Fruit fly (Drosophila melanogaster) whole organism, larva: ENCODE data around the gene Ipp.
A peak's percentile ranks its signal among the peaks of the same experiment; 100 is the strongest.

ENCODE experiments used
- noc ChIP-seq: fragments of 200-800 bp; sonication (Bioruptor generic); optimal IDR thresholded peaks from 3 replicates; lab custom pipeline; 2019; ENCODE audit warnings: missing biosample characterization, mild to moderate bottlenecking, missing genetic modification characterization, moderate library complexity

Gene Ipp

DNA sequence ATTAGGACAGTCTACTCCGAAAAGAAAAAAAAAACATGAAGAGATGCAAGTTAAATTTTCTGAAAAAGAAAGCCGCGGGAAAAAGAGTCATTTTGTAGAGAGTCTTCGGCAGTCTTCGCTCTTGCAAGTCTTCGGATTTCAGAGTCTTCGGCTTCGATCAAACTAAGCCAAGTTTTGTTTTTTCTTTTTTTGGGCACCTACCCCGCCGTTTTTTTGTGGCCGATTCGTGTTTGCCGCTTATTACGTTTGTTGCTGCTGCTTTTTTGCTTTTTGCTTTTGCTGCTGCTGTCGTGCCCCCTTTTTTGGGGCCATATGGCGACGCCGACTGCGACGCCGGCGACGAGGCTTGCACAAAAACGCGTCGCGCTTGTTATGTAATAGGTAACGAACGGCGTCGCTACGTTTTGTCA, 33.5 kb downstream of the Ipp start:
- TF ChIP-seq noc, result no peak

DNA sequence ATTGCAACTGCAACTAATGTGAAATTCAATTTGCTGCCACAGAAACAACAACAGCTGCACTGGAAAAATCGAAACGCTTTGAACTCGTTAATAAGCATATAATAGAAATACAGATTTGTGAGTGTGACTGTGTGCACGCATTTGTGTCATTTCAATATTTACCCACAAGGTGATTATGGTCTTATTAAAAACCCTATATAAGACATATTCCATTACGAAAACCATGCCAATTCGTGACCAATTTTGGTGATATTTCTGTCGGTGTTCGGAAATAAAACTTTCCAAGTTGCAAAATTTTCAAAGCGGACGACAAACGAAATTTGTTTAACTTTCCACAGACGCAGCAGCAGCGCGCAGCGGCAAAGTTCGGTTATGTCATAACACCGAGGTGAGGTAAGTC, 36.8 kb downstream of the Ipp start:
- no peak for TF ChIP-seq noc

DNA sequence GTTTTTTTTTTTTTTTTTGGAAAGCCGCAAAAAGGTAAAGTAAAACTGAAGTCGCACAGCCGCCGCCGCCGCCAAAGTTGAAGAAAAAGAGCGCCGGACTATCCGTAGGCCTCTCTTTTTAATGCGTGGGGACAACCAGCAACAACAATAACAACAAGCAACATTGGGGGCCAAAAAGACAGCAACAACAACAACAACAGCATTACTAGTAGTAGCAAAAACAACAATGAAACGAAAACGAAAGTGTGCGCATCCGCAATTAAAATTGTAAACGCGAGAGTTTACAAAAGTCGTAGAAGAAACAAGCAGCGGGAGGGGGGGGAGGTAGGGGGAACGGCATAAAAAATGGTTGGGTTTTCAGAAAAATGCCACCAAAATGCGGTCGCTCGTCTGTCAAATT, 37.3 kb downstream of the Ipp start:
- TF ChIP-seq noc, result no peak

DNA sequence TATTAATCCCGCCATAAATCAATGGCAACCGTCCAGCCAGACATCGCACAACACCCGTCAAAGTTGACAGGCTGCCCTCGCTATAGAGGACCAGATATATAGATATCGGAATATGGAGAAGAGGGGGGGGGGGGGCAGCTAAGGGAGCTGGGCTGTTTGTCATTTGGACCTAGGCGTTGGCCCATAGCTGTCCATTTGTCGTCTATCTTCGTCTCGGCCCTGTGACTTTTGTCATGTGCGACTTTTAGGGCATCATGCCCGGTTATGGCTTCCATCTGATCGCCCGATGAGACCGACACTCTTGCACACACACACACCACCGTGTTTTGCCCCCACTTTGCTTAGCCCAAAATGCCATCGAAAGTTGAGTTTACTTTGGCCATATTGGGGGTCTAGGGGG, 39.2 kb downstream of the Ipp start:
- TF ChIP-seq noc, result no peak

DNA sequence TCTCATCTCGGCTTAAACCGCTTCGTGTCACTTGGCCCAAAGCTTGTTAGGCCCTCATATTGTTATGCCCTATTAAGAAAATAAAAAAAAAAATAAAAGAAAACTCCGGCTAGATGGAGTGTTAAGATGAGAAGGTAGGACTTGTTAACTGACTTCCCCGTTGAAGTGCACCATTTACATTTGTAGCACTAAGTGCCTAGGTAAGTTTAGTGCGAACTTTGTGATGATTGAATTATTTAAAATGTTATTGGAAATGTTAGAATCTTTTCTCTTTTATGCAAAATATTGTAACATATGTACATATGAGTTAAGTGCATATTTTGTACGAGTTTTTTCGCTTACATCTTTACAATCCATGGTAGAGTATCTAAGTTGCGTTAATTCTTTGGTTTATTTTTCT, 39.6 kb downstream of the Ipp start:
- no peak for TF ChIP-seq noc

DNA sequence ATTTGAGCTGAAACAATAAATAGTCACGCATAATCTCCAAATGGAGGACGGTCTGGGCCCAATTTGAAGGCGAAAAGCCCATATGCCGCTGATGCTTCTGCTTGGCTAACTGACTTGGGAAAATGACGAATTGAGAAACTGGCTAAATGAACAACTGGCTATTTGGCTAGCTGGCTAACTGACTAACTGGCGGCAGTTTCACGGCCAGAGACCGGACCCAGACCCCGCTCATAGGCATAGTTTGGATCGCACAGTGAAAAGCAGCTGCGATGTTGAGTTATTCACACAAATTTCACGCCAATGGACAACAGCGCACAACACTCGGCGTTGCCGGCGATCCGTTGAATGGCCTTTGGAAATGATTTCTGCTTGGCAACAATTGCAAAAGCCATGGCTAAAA, 40.0 kb downstream of the Ipp start:
- no peak for TF ChIP-seq noc

DNA sequence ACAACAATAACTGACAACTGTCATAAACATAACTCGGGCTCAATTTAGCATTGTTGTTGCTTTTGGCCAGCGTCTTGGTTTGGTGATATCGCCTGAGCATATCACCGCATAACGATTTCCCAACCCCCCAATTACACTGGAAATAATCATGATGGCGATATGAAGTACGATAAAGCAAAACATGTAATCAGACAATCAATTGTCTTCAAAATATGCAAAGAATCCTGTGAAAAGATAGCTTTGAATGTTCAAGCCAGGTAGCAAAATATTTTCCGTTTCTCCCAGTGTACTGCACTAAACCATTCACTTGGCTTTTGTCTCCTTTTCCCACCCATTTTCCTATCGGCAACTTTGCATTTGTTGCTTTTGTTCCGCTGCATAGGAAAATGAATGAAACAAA, 40.9 kb downstream of the Ipp start:
- TF ChIP-seq noc, result no peak

DNA sequence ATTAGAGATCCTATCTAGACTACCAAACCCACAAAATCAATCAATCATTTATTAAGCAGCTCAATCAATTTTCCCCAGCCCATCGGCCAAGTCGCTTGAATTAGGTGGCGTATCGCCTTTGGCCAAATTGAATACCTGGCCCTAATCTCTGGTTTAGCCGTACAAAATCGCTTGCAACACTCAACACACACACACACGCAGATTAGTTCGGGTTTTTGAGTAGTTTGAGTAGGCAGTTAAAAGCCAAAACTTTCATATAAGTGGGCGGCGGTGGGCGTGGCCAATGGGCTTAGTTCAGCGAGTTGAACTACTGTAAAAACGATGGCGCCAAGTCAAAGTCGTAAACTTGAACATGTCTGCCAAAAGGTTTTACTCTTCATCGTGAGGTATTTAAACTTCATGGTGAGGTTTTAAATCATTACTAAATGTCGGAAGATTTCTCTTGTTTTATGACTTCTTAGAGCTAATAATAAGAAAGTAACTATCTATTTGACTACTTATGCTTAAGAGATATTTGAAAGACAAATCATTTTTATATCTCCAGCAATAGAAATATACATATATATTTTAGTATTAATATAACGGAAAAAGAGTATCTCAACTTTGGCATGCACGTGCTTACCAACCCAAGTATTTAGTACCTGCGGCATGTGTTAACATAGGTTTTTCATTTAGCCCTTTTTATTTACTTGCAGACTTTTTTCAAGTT, 42.8 kb downstream of the Ipp start:
- TF ChIP-seq noc, result no peak

DNA sequence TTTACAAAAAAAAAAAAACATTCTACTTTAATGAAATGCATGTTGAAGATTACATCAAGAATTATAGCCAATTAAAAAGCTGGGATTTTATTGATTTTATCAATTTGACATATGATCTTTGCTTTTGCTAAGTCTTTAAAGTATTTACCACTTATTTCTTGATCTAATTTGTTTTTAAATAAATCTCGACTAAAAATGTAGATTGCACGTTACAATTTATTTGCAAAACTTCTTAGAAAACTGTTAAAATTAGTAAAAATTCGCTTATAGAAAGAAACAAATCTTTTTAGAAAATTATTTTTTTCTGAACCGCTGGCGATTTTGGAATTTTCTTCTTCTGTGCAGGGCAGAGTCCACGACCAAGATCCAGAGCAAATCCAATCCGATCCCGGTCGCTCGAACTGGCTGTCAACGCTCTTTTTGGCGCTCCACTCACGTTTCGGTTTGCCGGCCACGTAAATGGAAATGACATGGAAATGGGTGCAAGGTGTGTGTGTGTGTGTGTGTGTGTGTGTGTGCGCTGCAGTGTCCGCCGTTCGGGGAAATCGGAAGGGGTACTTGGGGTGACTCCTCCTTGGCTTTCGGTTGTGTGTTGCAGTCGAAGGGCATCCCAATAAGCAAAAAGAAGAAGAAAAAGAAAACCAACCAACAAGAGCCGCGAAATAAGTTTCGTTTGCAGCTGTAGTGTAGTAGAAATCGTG, 43.7 kb downstream of the Ipp start:
- no peak for TF ChIP-seq noc

DNA sequence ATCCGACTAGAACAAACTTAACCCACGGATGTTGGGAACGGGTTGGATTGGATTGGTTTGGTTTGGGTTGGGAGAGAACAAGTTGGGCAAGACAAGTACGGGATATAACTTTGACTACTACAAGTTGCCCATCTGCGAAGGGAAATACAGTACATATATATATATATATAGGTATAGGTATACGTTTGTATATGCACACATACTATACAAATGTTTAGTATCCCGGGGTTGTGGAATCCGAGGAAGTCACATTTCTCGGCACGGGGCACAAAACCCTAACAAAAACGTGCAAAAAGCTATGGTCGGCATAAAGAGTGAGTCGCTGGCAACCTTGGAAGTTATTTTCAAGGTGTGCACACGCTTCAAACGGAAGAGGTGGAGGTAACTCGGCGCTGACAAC, 45.3 kb downstream of the Ipp start:
- TF ChIP-seq noc, result no peak

DNA sequence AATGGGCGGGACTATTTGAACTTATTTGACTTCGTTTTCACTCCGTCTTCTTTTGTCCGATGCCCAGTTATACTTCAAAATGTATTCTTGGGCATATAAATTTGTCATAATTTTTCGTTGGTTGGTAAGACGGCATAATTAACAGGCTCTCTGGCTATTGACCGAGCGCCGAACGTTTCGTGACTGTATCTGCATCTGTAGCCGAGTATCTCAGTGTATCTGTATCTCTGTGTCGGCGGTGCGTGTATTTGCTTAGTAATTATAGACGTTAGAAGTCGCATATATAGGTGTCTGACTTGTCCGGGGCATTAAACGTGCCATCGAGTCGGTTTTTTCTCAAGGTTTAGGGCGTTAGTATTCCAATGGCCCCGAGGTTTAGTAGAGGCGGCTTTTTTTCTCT, 46.6 kb downstream of the Ipp start:
- TF ChIP-seq noc, result peak; percentile 37

DNA sequence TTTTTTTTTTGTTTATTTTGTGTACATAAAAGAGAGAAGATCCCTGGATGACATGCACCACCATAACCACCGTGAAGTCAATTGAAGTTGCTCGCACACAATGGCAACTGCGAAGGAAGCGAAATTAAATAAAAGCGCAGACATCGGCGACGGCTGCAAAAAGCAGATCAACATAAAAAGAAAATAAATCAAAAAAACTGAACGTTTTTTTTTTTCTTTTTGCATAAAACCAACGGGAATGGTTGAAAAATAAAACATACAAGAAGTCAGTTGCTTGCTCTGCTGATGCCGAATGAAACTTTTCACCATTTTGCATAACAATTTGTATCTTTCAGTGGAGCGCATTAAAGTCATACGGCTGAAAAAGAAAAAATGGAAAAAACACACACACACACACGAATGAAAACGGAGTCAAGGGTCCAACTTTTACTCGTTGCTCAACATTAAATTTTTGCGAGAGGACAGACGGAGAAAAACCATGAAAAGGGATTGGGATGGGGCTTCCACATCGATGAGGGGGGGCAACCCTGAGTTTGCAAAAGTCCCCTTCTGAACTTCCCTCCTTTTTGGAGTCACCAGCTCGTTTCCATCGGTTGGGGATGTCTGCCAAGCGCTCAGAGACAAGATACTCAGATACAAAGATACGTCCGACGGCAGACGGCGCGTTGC, 47.8 kb downstream of the Ipp start:
- TF ChIP-seq noc, result no peak

DNA sequence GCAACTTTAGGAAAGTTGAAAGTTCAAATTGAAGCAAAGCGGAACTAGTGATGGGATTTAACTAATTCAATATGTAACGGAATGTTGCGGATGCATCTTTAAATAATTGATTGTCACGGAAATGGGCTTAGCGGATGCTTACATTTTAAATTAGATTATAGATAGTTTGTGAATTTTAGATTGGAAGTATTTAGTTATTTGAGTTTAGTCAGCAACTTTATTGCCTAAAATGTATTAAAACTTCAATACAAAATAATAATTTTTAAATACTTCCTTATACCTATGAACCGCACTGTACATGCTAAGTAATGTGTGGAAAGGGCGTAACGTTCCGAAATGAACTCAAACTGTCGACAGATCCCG, 48.3 kb downstream of the Ipp start:
- TF ChIP-seq noc, result no peak

DNA sequence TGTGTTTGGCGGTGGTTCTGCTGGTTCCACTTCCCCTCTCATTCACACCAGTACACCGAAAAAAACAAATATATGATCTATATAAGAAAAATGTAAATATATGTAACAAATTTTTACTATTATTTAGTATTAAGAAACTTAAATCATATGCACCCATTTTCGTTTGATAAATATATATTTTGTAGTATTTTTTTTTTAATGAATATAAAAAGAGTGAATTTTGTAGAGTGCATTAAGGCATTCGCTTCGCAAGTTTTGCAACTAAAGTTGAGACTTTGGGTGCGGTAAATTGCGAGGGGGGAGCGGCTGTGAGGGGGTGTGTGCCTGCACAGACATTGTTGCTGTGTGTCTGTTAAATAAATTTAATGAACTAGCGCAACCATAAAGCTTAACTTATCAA, 49.0 kb downstream of the Ipp start:
- no peak for TF ChIP-seq noc

DNA sequence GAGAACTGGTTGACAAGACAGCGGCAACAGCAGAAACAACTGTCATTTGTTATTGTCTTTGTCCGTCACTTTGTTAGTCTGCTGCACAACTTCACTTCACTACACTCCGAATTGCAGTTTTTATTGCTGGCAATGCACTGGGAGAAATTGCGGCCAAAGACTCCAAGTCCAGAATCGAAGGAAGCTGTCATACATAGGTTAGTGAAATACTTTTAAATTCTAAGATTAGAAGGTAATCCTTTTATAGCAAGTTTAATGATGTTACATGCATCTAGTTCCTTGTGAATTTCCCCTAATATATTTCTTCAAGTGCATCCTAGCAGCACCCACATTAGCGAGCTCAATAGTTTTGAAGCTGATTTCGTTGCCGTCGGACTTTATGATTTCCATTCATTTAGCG, 50.3 kb downstream of the Ipp start:
- no peak for TF ChIP-seq noc

DNA sequence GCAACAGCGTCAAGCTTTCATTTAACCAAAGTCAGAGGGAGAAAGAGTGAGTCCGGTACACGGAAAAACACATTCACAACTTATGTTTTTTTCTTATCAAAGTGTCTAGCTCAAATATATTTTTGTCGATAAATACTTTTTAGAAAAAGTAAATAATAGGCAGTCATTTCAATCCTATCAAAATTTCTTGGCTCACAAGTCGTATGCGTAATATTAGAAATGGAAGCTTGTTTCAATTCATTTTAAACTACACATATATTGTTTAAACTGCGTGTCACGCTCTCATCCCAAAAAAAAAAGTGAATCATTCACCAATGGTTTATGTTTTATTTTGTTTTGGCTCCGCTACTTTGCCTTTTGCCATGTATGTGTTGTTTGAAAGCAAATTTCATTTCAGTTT, 51.1 kb downstream of the Ipp start:
- no peak for TF ChIP-seq noc
